Comparison of ENCODE assay signal across 1 fruit fly cellular context in genomic region chr3L:16647578-16648113, dm6.
A peak's percentile ranks its signal among the peaks of the same experiment; 100 is the strongest.
TF ChIP-seq lines count a peak whose summit lies in the region.

Gene Abl, minus strand, starts transcription at chr3L:16647882.

TF ChIP-seq in whole organism, embryonic, 481 proteins besides CTCF, POLR2A, EP300 and RAD21 (continued from another document and continues in another):
- TF ChIP-seq CG15011 (GFP tag; optimal IDR thresholded peaks at IDR 0.05; lab: Kevin White, UChicago): no peak
- peak; percentile 31 for TF ChIP-seq unpg (GFP tag; optimal IDR thresholded peaks at IDR 0.05; lab: Kevin White, UChicago)
- no peak for TF ChIP-seq ap (GFP tag; IDR thresholded peaks at IDR 0.05; lab: Robert Waterston, UW)
- no peak for TF ChIP-seq CG4707 (GFP tag; optimal IDR thresholded peaks at IDR 0.05; lab: Kevin White, UChicago)
- no peak for TF ChIP-seq CG10274 (GFP tag; optimal IDR thresholded peaks at IDR 0.05; lab: Kevin White, UChicago)
- TF ChIP-seq ab (GFP tag; optimal IDR thresholded peaks at IDR 0.05; lab: Kevin White, UChicago): peak; percentile 10
- peak; percentile 15 for TF ChIP-seq CG8359 (GFP tag; optimal IDR thresholded peaks at IDR 0.05; lab: Kevin White, UChicago; ENCODE audit: borderline replicate concordance)
- TF ChIP-seq CG10979 (tag; optimal IDR thresholded peaks at IDR 0.05; lab: Kevin White, UChicago): peak; percentile 25
- no peak for TF ChIP-seq Aef1 (GFP tag; IDR thresholded peaks at IDR 0.05; lab: Robert Waterston, UW)
- peak; percentile 72 for TF ChIP-seq ems (GFP tag; optimal IDR thresholded peaks at IDR 0.05; lab: Kevin White, UChicago)
- TF ChIP-seq CG15269 (tag; optimal IDR thresholded peaks at IDR 0.05; lab: Kevin White, UChicago): no peak
- no peak for TF ChIP-seq Tbp (GFP tag; optimal IDR thresholded peaks at IDR 0.05; lab: Kevin White, UChicago)
- peak; percentile 74 for TF ChIP-seq lbe (GFP tag; optimal IDR thresholded peaks at IDR 0.05; lab: Kevin White, UChicago)
- TF ChIP-seq ken (GFP tag; IDR thresholded peaks at IDR 0.05; lab: Robert Waterston, UW): peak; percentile 56; the same call in 2 of the 3 replicates
- no peak for TF ChIP-seq CG1529 (GFP tag; optimal IDR thresholded peaks at IDR 0.05; lab: Kevin White, UChicago)
- TF ChIP-seq run (tag; optimal IDR thresholded peaks at IDR 0.05; lab: Kevin White, UChicago): peak; percentile 26
- peak; percentile 53 for TF ChIP-seq Camta (GFP tag; optimal IDR thresholded peaks at IDR 0.05; lab: Kevin White, UChicago)
- TF ChIP-seq Pdp1 (GFP tag; optimal IDR thresholded peaks at IDR 0.05; lab: Kevin White, UChicago): peak; percentile 68 to 81
- TF ChIP-seq B-H2 (GFP tag; optimal IDR thresholded peaks at IDR 0.05; lab: Kevin White, UChicago): peak; percentile 87
- peak; percentile 78 for TF ChIP-seq Antp (GFP tag; optimal IDR thresholded peaks at IDR 0.05; lab: Kevin White, UChicago)
- peak; percentile 95 for TF ChIP-seq BEAF-32 (GFP tag; optimal IDR thresholded peaks at IDR 0.05; lab: Kevin White, UChicago)
- peak; percentile 82 for TF ChIP-seq CG1647 (GFP tag; optimal IDR thresholded peaks at IDR 0.05; lab: Kevin White, UChicago)
- TF ChIP-seq CG17385 (GFP tag; optimal IDR thresholded peaks at IDR 0.05; lab: Kevin White, UChicago): no peak
- peak; percentile 0 for TF ChIP-seq CG4328 (GFP tag; optimal IDR thresholded peaks at IDR 0.05; lab: Kevin White, UChicago)
- TF ChIP-seq TFAM (GFP tag; optimal IDR thresholded peaks at IDR 0.05; lab: Kevin White, UChicago): no peak
- TF ChIP-seq Drgx (GFP tag; IDR thresholded peaks at IDR 0.05; lab: Robert Waterston, UW): 0 out of 2 replicates have a peak, but pooled peaks have one; percentile 22
- no peak for TF ChIP-seq CG15479 (GFP tag; optimal IDR thresholded peaks at IDR 0.05; lab: Kevin White, UChicago)
- peak; percentile 64 for TF ChIP-seq CG34224 (GFP tag; IDR thresholded peaks at IDR 0.05; lab: Robert Waterston, UW; ENCODE audit: partially characterized antibody)
- no peak for TF ChIP-seq pfk (GFP tag; optimal IDR thresholded peaks at IDR 0.05; lab: Kevin White, UChicago)
- TF ChIP-seq pum (GFP tag; optimal IDR thresholded peaks at IDR 0.05; lab: Kevin White, UChicago): peak; percentile 62
- peak; percentile 62 for TF ChIP-seq Fer3 (tag; optimal IDR thresholded peaks at IDR 0.05; lab: Kevin White, UChicago)
- no peak for TF ChIP-seq lola (GFP tag; optimal IDR thresholded peaks at IDR 0.05; lab: Kevin White, UChicago)
- peak; percentile 55 for TF ChIP-seq dm (GFP tag; optimal IDR thresholded peaks at IDR 0.05; lab: Kevin White, UChicago)
- TF ChIP-seq CG9817 (tag; optimal IDR thresholded peaks at IDR 0.05; lab: Kevin White, UChicago): peak; percentile 69
- no peak for TF ChIP-seq CG3065 (GFP tag; optimal IDR thresholded peaks at IDR 0.05; lab: Kevin White, UChicago)
- peak; percentile 72; the same call in 1 of the 2 replicates for TF ChIP-seq sna (GFP tag; IDR thresholded peaks at IDR 0.05; lab: Robert Waterston, UW; ENCODE audit: partially characterized antibody)
- peak; percentile 69; the same call in 2 of the 3 replicates for TF ChIP-seq Doc3 (GFP tag; IDR thresholded peaks at IDR 0.05; lab: Robert Waterston, UW; ENCODE audit: partially characterized antibody)
- no peak for TF ChIP-seq CG1024 (GFP tag; IDR thresholded peaks at IDR 0.05; lab: Robert Waterston, UW)
- TF ChIP-seq CG1832 (GFP tag; optimal IDR thresholded peaks at IDR 0.05; lab: Kevin White, UChicago): no peak
- peak; percentile 52; the same call in 1 of the 2 replicates for TF ChIP-seq lmd (GFP tag; IDR thresholded peaks at IDR 0.05; lab: Robert Waterston, UW)
- TF ChIP-seq chif (GFP tag; optimal IDR thresholded peaks at IDR 0.05; lab: Kevin White, UChicago): peak; percentile 73 to 75
- TF ChIP-seq tgo (GFP tag; IDR thresholded peaks at IDR 0.05; lab: Robert Waterston, UW): peak; percentile 39; the same call in 1 of the 3 replicates
- TF ChIP-seq CG15696 (tag; optimal IDR thresholded peaks at IDR 0.05; lab: Kevin White, UChicago): no peak
- peak; percentile 45 for TF ChIP-seq CG3407 (GFP tag; optimal IDR thresholded peaks at IDR 0.05; lab: Kevin White, UChicago)
- no peak for TF ChIP-seq Lim3 (GFP tag; IDR thresholded peaks at IDR 0.05; lab: Robert Waterston, UW)
- peak; percentile 77 for TF ChIP-seq CG12391 (tag; optimal IDR thresholded peaks at IDR 0.05; lab: Kevin White, UChicago)
- peak; percentile 66 for TF ChIP-seq vvl (GFP tag; IDR thresholded peaks at IDR 0.05; lab: Robert Waterston, UW)
- TF ChIP-seq CG17912 (GFP tag; optimal IDR thresholded peaks at IDR 0.05; lab: Kevin White, UChicago): peak; percentile 58
- TF ChIP-seq p53 (GFP tag; optimal IDR thresholded peaks at IDR 0.05; lab: Kevin White, UChicago): peak; percentile 75
- no peak for TF ChIP-seq GATAe (GFP tag; conservative IDR thresholded peaks at IDR 0.05; lab: Robert Waterston, UW)
- TF ChIP-seq oc (tag; optimal IDR thresholded peaks at IDR 0.05; lab: Kevin White, UChicago): peak; percentile 79
- peak; percentile 91 for TF ChIP-seq MESR4 (GFP tag; optimal IDR thresholded peaks at IDR 0.05; lab: Kevin White, UChicago)
- no peak for TF ChIP-seq CG31441 (GFP tag; IDR thresholded peaks at IDR 0.05; lab: Robert Waterston, UW)
- TF ChIP-seq CG12104 (GFP tag; optimal IDR thresholded peaks at IDR 0.05; lab: Kevin White, UChicago): peak; percentile 11
- TF ChIP-seq tna (GFP tag; IDR thresholded peaks at IDR 0.05; lab: Robert Waterston, UW; ENCODE audit: partially characterized antibody): peak; percentile 72
- peak; percentile 91 for TF ChIP-seq CG12659 (GFP tag; optimal IDR thresholded peaks at IDR 0.05; lab: Kevin White, UChicago)
- no peak for TF ChIP-seq CG6654 (GFP tag; optimal IDR thresholded peaks at IDR 0.05; lab: Kevin White, UChicago)
- TF ChIP-seq CG10267 (tag; optimal IDR thresholded peaks at IDR 0.05; lab: Kevin White, UChicago): peak; percentile 100
- TF ChIP-seq grau (tag; optimal IDR thresholded peaks at IDR 0.05; lab: Kevin White, UChicago): peak; percentile 56
- TF ChIP-seq CG15073 (GFP tag; optimal IDR thresholded peaks at IDR 0.05; lab: Kevin White, UChicago): no peak
- TF ChIP-seq sd (tag; optimal IDR thresholded peaks at IDR 0.05; lab: Kevin White, UChicago): peak; percentile 91
- TF ChIP-seq sisA (GFP tag; IDR thresholded peaks at IDR 0.05; lab: Robert Waterston, UW): peak; percentile 34; the same call in 1 of the 2 replicates
- no peak for TF ChIP-seq dmrt11E (tag; optimal IDR thresholded peaks at IDR 0.05; lab: Kevin White, UChicago)
- no peak; the same call in 1 of the 2 replicates for TF ChIP-seq CG17328 (GFP tag; IDR thresholded peaks at IDR 0.05; lab: Robert Waterston, UW)
- TF ChIP-seq ro (GFP tag; IDR thresholded peaks at IDR 0.05; lab: Robert Waterston, UW): no peak
- TF ChIP-seq NFAT (GFP tag; IDR thresholded peaks at IDR 0.05; lab: Robert Waterston, UW): peak; percentile 59; the same call in 1 of the 2 replicates
- TF ChIP-seq CG18764 (GFP tag; optimal IDR thresholded peaks at IDR 0.05; lab: Kevin White, UChicago): peak; percentile 65
- TF ChIP-seq insv (GFP tag; optimal IDR thresholded peaks at IDR 0.05; lab: Kevin White, UChicago): peak; percentile 86 to 99
- no peak for TF ChIP-seq dimm (GFP tag; IDR thresholded peaks at IDR 0.05; lab: Robert Waterston, UW)
- no peak for TF ChIP-seq CG10565 (GFP tag; optimal IDR thresholded peaks at IDR 0.05; lab: Kevin White, UChicago)
- TF ChIP-seq luna (GFP tag; optimal IDR thresholded peaks at IDR 0.05; lab: Kevin White, UChicago): peak; percentile 79
- TF ChIP-seq MTF-1 (GFP tag; optimal IDR thresholded peaks at IDR 0.05; lab: Kevin White, UChicago; ENCODE audit: borderline replicate concordance): peak; percentile 16
- peak; percentile 44 for TF ChIP-seq Blimp-1 (GFP tag; optimal IDR thresholded peaks at IDR 0.05; lab: Kevin White, UChicago)
- no peak for TF ChIP-seq Hr39 (optimal IDR thresholded peaks at IDR 0.05; lab: Kevin White, UChicago)
- peak; percentile 88 for TF ChIP-seq CG2116 (GFP tag; optimal IDR thresholded peaks at IDR 0.05; lab: Kevin White, UChicago)
- peak; percentile 88 for TF ChIP-seq zfh2 (GFP tag; optimal IDR thresholded peaks at IDR 0.05; lab: Kevin White, UChicago)
- peak; percentile 85 for TF ChIP-seq HLH54F (GFP tag; optimal IDR thresholded peaks at IDR 0.05; lab: Kevin White, UChicago)
- TF ChIP-seq Poxn (GFP tag; IDR thresholded peaks at IDR 0.05; lab: Robert Waterston, UW): no peak
- peak; percentile 39 for TF ChIP-seq PHDP (tag; optimal IDR thresholded peaks at IDR 0.05; lab: Kevin White, UChicago)
- TF ChIP-seq bbx (GFP tag; IDR thresholded peaks at IDR 0.05; lab: Robert Waterston, UW; ENCODE audit: partially characterized antibody): peak; percentile 82
- peak; percentile 19; the same call in 2 of the 3 replicates for TF ChIP-seq croc (GFP tag; conservative IDR thresholded peaks at IDR 0.05; lab: Robert Waterston, UW)
- peak; percentile 67 for TF ChIP-seq CG7963 (GFP tag; IDR thresholded peaks at IDR 0.05; lab: Robert Waterston, UW; ENCODE audit: partially characterized antibody)
- no peak for TF ChIP-seq CG10959 (GFP tag; IDR thresholded peaks at IDR 0.05; lab: Robert Waterston, UW)
- peak; percentile 88 for TF ChIP-seq CG9932 (GFP tag; IDR thresholded peaks at IDR 0.05; lab: Robert Waterston, UW)
- peak; percentile 35 for TF ChIP-seq CG10543 (GFP tag; optimal IDR thresholded peaks at IDR 0.05; lab: Kevin White, UChicago)
- TF ChIP-seq dpn (GFP tag; optimal IDR thresholded peaks at IDR 0.05; lab: Kevin White, UChicago): peak; percentile 81 to 84
- peak; percentile 35 for TF ChIP-seq gem (tag; optimal IDR thresholded peaks at IDR 0.05; lab: Kevin White, UChicago)
- TF ChIP-seq crc (GFP tag; optimal IDR thresholded peaks at IDR 0.05; lab: Kevin White, UChicago): no peak
- peak; percentile 68 for TF ChIP-seq tx (GFP tag; optimal IDR thresholded peaks at IDR 0.05; lab: Kevin White, UChicago)
- TF ChIP-seq hkb (optimal IDR thresholded peaks at IDR 0.05; lab: Kevin White, UChicago): peak; percentile 26
- peak; percentile 43; the same call in 1 of the 2 replicates for TF ChIP-seq hkb (GFP tag; IDR thresholded peaks at IDR 0.05; lab: Robert Waterston, UW)
- TF ChIP-seq rib (GFP tag; IDR thresholded peaks at IDR 0.05; lab: Robert Waterston, UW): no peak
- no peak for TF ChIP-seq Optix (GFP tag; IDR thresholded peaks at IDR 0.05; lab: Robert Waterston, UW)
- TF ChIP-seq mam (GFP tag; optimal IDR thresholded peaks at IDR 0.05; lab: Kevin White, UChicago): peak; percentile 82
- peak; percentile 47 for TF ChIP-seq CG1602 (GFP tag; optimal IDR thresholded peaks at IDR 0.05; lab: Kevin White, UChicago)
- no peak for TF ChIP-seq toy (GFP tag; IDR thresholded peaks at IDR 0.05; lab: Robert Waterston, UW)
- peak; percentile 5 for TF ChIP-seq CG5245 (GFP tag; optimal IDR thresholded peaks at IDR 0.05; lab: Kevin White, UChicago)
- peak; percentile 82 for TF ChIP-seq CG9876 (GFP tag; optimal IDR thresholded peaks at IDR 0.05; lab: Kevin White, UChicago)
- no peak for TF ChIP-seq ac (GFP tag; optimal IDR thresholded peaks at IDR 0.05; lab: Kevin White, UChicago)
- peak; percentile 64 for TF ChIP-seq CG17186 (GFP tag; optimal IDR thresholded peaks at IDR 0.05; lab: Kevin White, UChicago)
- TF ChIP-seq CG30020 (tag; optimal IDR thresholded peaks at IDR 0.05; lab: Kevin White, UChicago): peak; percentile 39
- peak; percentile 62; the same call in 2 of the 3 replicates for TF ChIP-seq HLH4C (GFP tag; IDR thresholded peaks at IDR 0.05; lab: Robert Waterston, UW; ENCODE audit: partially characterized antibody)
- no peak for TF ChIP-seq CG8281 (tag; optimal IDR thresholded peaks at IDR 0.05; lab: Kevin White, UChicago)
- TF ChIP-seq odd (GFP tag; optimal IDR thresholded peaks at IDR 0.05; lab: Kevin White, UChicago): no peak
- TF ChIP-seq ara (GFP tag; IDR thresholded peaks at IDR 0.05; lab: Robert Waterston, UW): no peak
- peak; percentile 79 for TF ChIP-seq grn (GFP tag; optimal IDR thresholded peaks at IDR 0.05; lab: Kevin White, UChicago)
- peak; percentile 47 for TF ChIP-seq CG8924 (tag; optimal IDR thresholded peaks at IDR 0.05; lab: Kevin White, UChicago)
- TF ChIP-seq CG34422 (GFP tag; IDR thresholded peaks at IDR 0.05; lab: Robert Waterston, UW): peak; percentile 59; the same call in 1 of the 3 replicates
- peak; percentile 50 for TF ChIP-seq ind (GFP tag; optimal IDR thresholded peaks at IDR 0.05; lab: Kevin White, UChicago)
- no peak for TF ChIP-seq Nf-YA (GFP tag; IDR thresholded peaks at IDR 0.05; lab: Robert Waterston, UW)
- peak; percentile 95 for TF ChIP-seq gro (GFP tag; optimal IDR thresholded peaks at IDR 0.05; lab: Kevin White, UChicago)
- TF ChIP-seq Dp (GFP tag; optimal IDR thresholded peaks at IDR 0.05; lab: Kevin White, UChicago): peak; percentile 90
- TF ChIP-seq Neu2 (GFP tag; optimal IDR thresholded peaks at IDR 0.05; lab: Kevin White, UChicago; ENCODE audit: borderline replicate concordance): no peak
- peak; percentile 88 for TF ChIP-seq CG6791 (GFP tag; IDR thresholded peaks at IDR 0.05; lab: Robert Waterston, UW; ENCODE audit: partially characterized antibody)
- peak; percentile 16 for TF ChIP-seq sima (GFP tag; optimal IDR thresholded peaks at IDR 0.05; lab: Kevin White, UChicago)
- no peak for TF ChIP-seq CG32772 (GFP tag; IDR thresholded peaks at IDR 0.05; lab: Robert Waterston, UW)
- TF ChIP-seq Ravus (GFP tag; IDR thresholded peaks at IDR 0.05; lab: Robert Waterston, UW): no peak
- TF ChIP-seq Hsf (GFP tag; optimal IDR thresholded peaks at IDR 0.05; lab: Kevin White, UChicago): peak; percentile 75
- peak; percentile 92 for TF ChIP-seq E2f2 (GFP tag; IDR thresholded peaks at IDR 0.05; lab: Robert Waterston, UW)
- TF ChIP-seq CG14965 (GFP tag; optimal IDR thresholded peaks at IDR 0.05; lab: Kevin White, UChicago; ENCODE audit: borderline replicate concordance): peak; percentile 23
- peak; percentile 93 for TF ChIP-seq CG15514 (GFP tag; optimal IDR thresholded peaks at IDR 0.05; lab: Kevin White, UChicago)
- TF ChIP-seq CG13123 (GFP tag; optimal IDR thresholded peaks at IDR 0.05; lab: Kevin White, UChicago): peak; percentile 70
- TF ChIP-seq ato (GFP tag; IDR thresholded peaks at IDR 0.05; lab: Robert Waterston, UW; ENCODE audit: partially characterized antibody): peak; percentile 61
- TF ChIP-seq NC2α (GFP tag; optimal IDR thresholded peaks at IDR 0.05; lab: Kevin White, UChicago): peak; percentile 60
- no peak for TF ChIP-seq Dfd (GFP tag; optimal IDR thresholded peaks at IDR 0.05; lab: Kevin White, UChicago)
- peak; percentile 97 for TF ChIP-seq HmgD (GFP tag; optimal IDR thresholded peaks at IDR 0.05; lab: Kevin White, UChicago)
- TF ChIP-seq CG12236 (GFP tag; optimal IDR thresholded peaks at IDR 0.05; lab: Kevin White, UChicago): no peak
- TF ChIP-seq eve (GFP tag; optimal IDR thresholded peaks at IDR 0.05; lab: Kevin White, UChicago): no peak
- no peak for TF ChIP-seq CG18619 (GFP tag; optimal IDR thresholded peaks at IDR 0.05; lab: Kevin White, UChicago)
- no peak for TF ChIP-seq CG8765 (GFP tag; IDR thresholded peaks at IDR 0.05; lab: Robert Waterston, UW)
